Worm (Caenorhabditis elegans): ENCODE results near the gene gpx-7.

gpx-7 gene

ce11 chrX:7834117-7834516 is 34.5 kb upstream of the gpx-7 start, which contains the start of gene sul-3:
Gene sul-3, minus strand, starts transcription at chrX:7834217.
- TF ChIP-seq unc-62 (GFP tag; optimal IDR thresholded peaks at IDR 0.05 in 1 of 2) (peak in 1 of 2 experiments; percentile 56), unc-62 (tag; optimal IDR thresholded peaks at IDR 0.05) (no peak), mes-2 (tag; optimal IDR thresholded peaks at IDR 0.05; ENCODE audit: poor library complexity, severe bottlenecking) (no peak), aha-1 (tag) (peak; percentile 28)

ce11 chrX:7827989-7828388 is 28.4 kb upstream of the gpx-7 start:
- TF ChIP-seq dve-1 (tag; optimal IDR thresholded peaks at IDR 0.05; ENCODE audit: insufficient read depth) (no peak), daf-16 (GFP tag; optimal IDR thresholded peaks at IDR 0.05) (no peak), daf-16 (tag; optimal IDR thresholded peaks at IDR 0.05) (peak; percentile 91), lin-15B (tag; optimal IDR thresholded peaks at IDR 0.05) (no peak), dmd-6 (GFP tag; IDR thresholded peaks at IDR 0.05) (peak; percentile 59)

- TF ChIP-seq nhr-28 (tag; optimal IDR thresholded peaks at IDR 0.05) = peak; percentile 53
- no peak for TF ChIP-seq ZK337.2 (GFP tag; IDR thresholded peaks at IDR 0.05)
- no peak for TF ChIP-seq mxl-2 (GFP tag; conservative IDR thresholded peaks at IDR 0.05)
Observed at ce11 chrX:7826590-7827260, 27.1 kb upstream of the gpx-7 start.

- no peak for TF ChIP-seq lin-15B (tag; optimal IDR thresholded peaks at IDR 0.05)
- TF ChIP-seq nhr-28 (tag; optimal IDR thresholded peaks at IDR 0.05) = peak; percentile 78
- TF ChIP-seq nhr-6 (tag; optimal IDR thresholded peaks at IDR 0.05) = peak; percentile 71
- peak; percentile 31; the same call in 1 of the 2 replicates for TF ChIP-seq T26A8.4 (GFP tag; IDR thresholded peaks at IDR 0.05)
- TF ChIP-seq aly-2 (tag; optimal IDR thresholded peaks at IDR 0.05) = peak; percentile 89
- TF ChIP-seq ceh-28 (tag; optimal IDR thresholded peaks at IDR 0.05) = no peak
- no peak for TF ChIP-seq zip-11 (GFP tag; IDR thresholded peaks at IDR 0.05)
- TF ChIP-seq egl-43 (GFP tag; IDR thresholded peaks at IDR 0.05) = peak; percentile 42; the same call in 1 of the 2 replicates
- TF ChIP-seq ztf-7 (tag; optimal IDR thresholded peaks at IDR 0.05) = peak; percentile 97
- peak; percentile 18 for TF ChIP-seq nhr-77 (tag; optimal IDR thresholded peaks at IDR 0.05)
- TF ChIP-seq tag-97 (GFP tag; IDR thresholded peaks at IDR 0.05) = no peak
- TF ChIP-seq snpc-1.2 (GFP tag; IDR thresholded peaks at IDR 0.05) = no peak
- TF ChIP-seq nhr-42 (GFP tag; IDR thresholded peaks at IDR 0.05) = 0 out of 2 replicates have a peak, but pooled peaks have one; percentile 13
- peak in 1 of 2 experiments; percentile 63 for TF ChIP-seq mdl-1 (tag; optimal IDR thresholded peaks at IDR 0.05)
- TF ChIP-seq nhr-111 (GFP tag; optimal IDR thresholded peaks at IDR 0.05) = peak; percentile 18
- no peak for TF ChIP-seq nhr-41 (GFP tag; IDR thresholded peaks at IDR 0.05)
- peak; percentile 37 for TF ChIP-seq dve-1 (tag; optimal IDR thresholded peaks at IDR 0.05; ENCODE audit: insufficient read depth)
- peak; percentile 30; the same call in 1 of the 2 replicates for TF ChIP-seq dmd-6 (GFP tag; IDR thresholded peaks at IDR 0.05)
- TF ChIP-seq pha-4 (GFP tag; IDR thresholded peaks at IDR 0.05) = 0 out of 2 replicates have a peak, but pooled peaks have one; percentile 28
- TF ChIP-seq pha-4 (tag; optimal IDR thresholded peaks at IDR 0.05) = no peak
- TF ChIP-seq mes-2 (tag; optimal IDR thresholded peaks at IDR 0.05; ENCODE audit: poor library complexity, severe bottlenecking) = peak; percentile 59
- TF ChIP-seq F49E8.2 (tag; optimal IDR thresholded peaks at IDR 0.05; ENCODE audit: borderline replicate concordance) = no peak
- no peak for TF ChIP-seq zfp-3 (GFP tag; conservative IDR thresholded peaks at IDR 0.05)
- peak; percentile 52 for TF ChIP-seq ama-1 (optimal IDR thresholded peaks at IDR 0.05)
- TF ChIP-seq aha-1 (tag) = peak; percentile 6
- no peak for TF ChIP-seq R02D3.7 (tag; optimal IDR thresholded peaks at IDR 0.05)
- peak; percentile 50 for TF ChIP-seq zip-2 (tag; optimal IDR thresholded peaks at IDR 0.05)
- peak; percentile 75 for TF ChIP-seq mep-1 (tag; optimal IDR thresholded peaks at IDR 0.05)
- TF ChIP-seq lsy-2 (tag; optimal IDR thresholded peaks at IDR 0.05) = peak in 1 of 2 experiments; percentile 48
- peak; percentile 50 for TF ChIP-seq hlh-30 (tag; optimal IDR thresholded peaks at IDR 0.05; ENCODE audit: insufficient read depth)
- TF ChIP-seq rbr-2 (tag; optimal IDR thresholded peaks at IDR 0.05) = peak; percentile 20
- TF ChIP-seq hlh-11 (tag; optimal IDR thresholded peaks at IDR 0.05) = peak; percentile 60
- peak; percentile 70 for TF ChIP-seq mxl-3 (GFP tag; optimal IDR thresholded peaks at IDR 0.05)
- TF ChIP-seq Y5F2A.4 (GFP tag; optimal IDR thresholded peaks at IDR 0.05) = no peak
- peak; percentile 67 for TF ChIP-seq nhr-11 (tag; optimal IDR thresholded peaks at IDR 0.05)
- no peak for TF ChIP-seq unc-130 (GFP tag; optimal IDR thresholded peaks at IDR 0.05)
- TF ChIP-seq daf-16 (GFP tag; optimal IDR thresholded peaks at IDR 0.05) = peak in 1 of 2 experiments; percentile 71
- peak; percentile 73 for TF ChIP-seq daf-16 (tag; optimal IDR thresholded peaks at IDR 0.05)
- 0 out of 2 replicates have a peak, but pooled peaks have one; percentile 18 for TF ChIP-seq daf-19 (GFP tag; conservative IDR thresholded peaks at IDR 0.05)
Observed at ce11 chrX:7825707-7826106, 26.1 kb upstream of the gpx-7 start.
